Fruit fly (Drosophila melanogaster): ENCODE results near the gene CG34178.

CG34178 gene

DNA sequence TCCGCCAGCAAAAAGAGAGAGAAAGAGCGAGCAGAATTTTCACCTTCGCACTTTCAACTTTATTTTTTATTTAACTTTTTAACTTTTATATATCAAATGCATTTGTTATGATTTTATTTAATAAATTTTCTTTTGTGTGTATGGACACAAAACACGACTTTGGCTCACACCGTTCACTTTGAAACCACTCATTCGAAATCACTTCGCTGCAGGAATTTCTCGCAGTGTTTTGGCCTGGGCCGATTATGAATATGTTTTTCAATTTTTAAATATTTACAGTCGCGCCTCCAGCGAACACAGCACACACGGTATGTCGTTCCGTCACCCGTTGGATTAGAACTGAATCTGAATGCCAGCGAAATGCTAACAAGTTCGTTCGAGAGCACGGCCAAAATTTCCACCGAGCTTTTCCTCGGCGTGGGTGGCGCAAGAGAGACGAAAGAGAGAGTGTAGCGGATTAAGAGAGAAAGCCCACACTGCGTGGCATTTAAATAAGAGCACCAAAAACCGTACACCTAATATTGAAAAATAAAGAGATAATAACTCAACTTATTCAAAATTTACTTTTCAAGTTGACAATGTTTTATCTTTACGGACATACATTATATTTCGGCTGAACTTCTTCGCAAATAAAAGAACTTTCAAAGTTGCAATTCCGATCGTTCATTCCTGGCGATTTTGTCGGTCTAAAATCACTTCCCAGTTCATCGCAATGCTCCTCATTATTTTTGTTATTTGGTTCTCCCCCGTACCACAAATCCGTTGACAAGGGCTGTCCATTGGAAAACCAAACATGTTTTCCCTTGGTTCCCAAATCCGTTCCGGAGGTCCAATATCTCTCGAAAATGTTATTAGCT lies 7.4 kb downstream of the CG34178 start, which contains the start of gene CG15431 (continued):
- TF ChIP-seq CG31365 (tag; optimal IDR thresholded peaks at IDR 0.05) (no peak), usp (GFP tag; optimal IDR thresholded peaks at IDR 0.05) (no peak), twi (tag; optimal IDR thresholded peaks at IDR 0.05) (no peak), CG7357 (GFP tag; IDR thresholded peaks at IDR 0.05) (no peak), CG7928 (GFP tag; optimal IDR thresholded peaks at IDR 0.05) (no peak), hb (GFP tag; IDR thresholded peaks at IDR 0.05; ENCODE audit: partially characterized antibody) (no peak), CG33213 (GFP tag; optimal IDR thresholded peaks at IDR 0.05) (no peak), CG3281 (GFP tag; optimal IDR thresholded peaks at IDR 0.05) (peak; percentile 69), ATbp (GFP tag; optimal IDR thresholded peaks at IDR 0.05) (peak; percentile 67), luna (GFP tag; optimal IDR thresholded peaks at IDR 0.05) (no peak), CG8478 (optimal IDR thresholded peaks at IDR 0.05) (no peak), az2 (GFP tag; optimal IDR thresholded peaks at IDR 0.05) (peak; percentile 52), CG5245 (GFP tag; optimal IDR thresholded peaks at IDR 0.05) (peak; percentile 14), tll (GFP tag; optimal IDR thresholded peaks at IDR 0.05) (no peak), CG2120 (GFP tag; optimal IDR thresholded peaks at IDR 0.05) (peak; percentile 75), CG13123 (GFP tag; optimal IDR thresholded peaks at IDR 0.05) (peak; percentile 5), CG31441 (GFP tag; IDR thresholded peaks at IDR 0.05) (peak; percentile 46; the same call in 1 of the 2 replicates), pho (GFP tag; optimal IDR thresholded peaks at IDR 0.05) (peak; percentile 3), fd96Cb (tag; optimal IDR thresholded peaks at IDR 0.05) (peak; percentile 25), Sry-β (GFP tag; optimal IDR thresholded peaks at IDR 0.05) (no peak), Sox100B (GFP tag; optimal IDR thresholded peaks at IDR 0.05) (no peak), CG16863 (GFP tag; optimal IDR thresholded peaks at IDR 0.05) (no peak), CG2116 (GFP tag; optimal IDR thresholded peaks at IDR 0.05) (peak; percentile 13), CG10366 (GFP tag; IDR thresholded peaks at IDR 0.05) (peak; percentile 62), CkIIα-i1 (GFP tag; IDR thresholded peaks at IDR 0.05) (peak; percentile 65; the same call in 1 of the 2 replicates), knrl (GFP tag; IDR thresholded peaks at IDR 0.05; ENCODE audit: partially characterized antibody) (no peak), odd (GFP tag; optimal IDR thresholded peaks at IDR 0.05) (no peak), her (GFP tag; optimal IDR thresholded peaks at IDR 0.05) (no peak), CG9437 (GFP tag; optimal IDR thresholded peaks at IDR 0.05) (no peak), CG10274 (GFP tag; optimal IDR thresholded peaks at IDR 0.05) (peak; percentile 21), CG4854 (GFP tag; optimal IDR thresholded peaks at IDR 0.05) (peak; percentile 41), NK7.1 (GFP tag; optimal IDR thresholded peaks at IDR 0.05) (no peak), klu (GFP tag; IDR thresholded peaks at IDR 0.05) (peak; percentile 57), scrt (GFP tag; optimal IDR thresholded peaks at IDR 0.05) (peak; percentile 55), CG9727 (GFP tag; optimal IDR thresholded peaks at IDR 0.05) (peak; percentile 44), CG6791 (GFP tag; IDR thresholded peaks at IDR 0.05; ENCODE audit: partially characterized antibody) (no peak), Mes4 (GFP tag; optimal IDR thresholded peaks at IDR 0.05) (no peak), CG6689 (GFP tag; IDR thresholded peaks at IDR 0.05) (0 out of 2 replicates have a peak, but pooled peaks have one; percentile 29), disco-r (GFP tag; optimal IDR thresholded peaks at IDR 0.05) (no peak), Rfx (GFP tag; IDR thresholded peaks at IDR 0.05) (peak; percentile 73), Fer1 (GFP tag; optimal IDR thresholded peaks at IDR 0.05) (peak; percentile 67), bigmax (GFP tag; optimal IDR thresholded peaks at IDR 0.05) (no peak), CG3847 (GFP tag; IDR thresholded peaks at IDR 0.05) (peak; percentile 39), CG18764 (GFP tag; optimal IDR thresholded peaks at IDR 0.05) (peak; percentile 17), HLH3B (GFP tag; IDR thresholded peaks at IDR 0.05) (peak; percentile 65; the same call in 1 of the 2 replicates), D (optimal IDR thresholded peaks at IDR 0.05) (no peak), D (GFP tag; optimal IDR thresholded peaks at IDR 0.05) (no peak), CG1603 (tag; optimal IDR thresholded peaks at IDR 0.05) (peak; percentile 27), Gug (GFP tag; IDR thresholded peaks at IDR 0.05) (peak; percentile 33; the same call in 1 of the 4 replicates), HLH4C (GFP tag; IDR thresholded peaks at IDR 0.05; ENCODE audit: partially characterized antibody) (no peak)
